Worm (Caenorhabditis elegans): ENCODE measurements around the gene eral-1.
A peak's percentile ranks its signal among the peaks of the same experiment; 100 is the strongest.

The eral-1 gene

ce11 chrII:9566045-9566444 lies 23.5 kb downstream of the eral-1 start (continued):
- TF ChIP-seq snpc-3.4 (tag; optimal IDR thresholded peaks at IDR 0.05) (peak; percentile 88), F39B2.1 (GFP tag; IDR thresholded peaks at IDR 0.05) (no peak), ceh-100 (GFP tag; IDR thresholded peaks at IDR 0.05) (peak; percentile 68), F10E7.11 (tag; optimal IDR thresholded peaks at IDR 0.05) (no peak), ceh-79 (tag; optimal IDR thresholded peaks at IDR 0.05) (no peak), mes-4 (tag; optimal IDR thresholded peaks at IDR 0.05) (peak; percentile 58), bed-2 (GFP tag; IDR thresholded peaks at IDR 0.05) (no peak), ztf-22 (GFP tag; optimal IDR thresholded peaks at IDR 0.05) (no peak), nhr-179 (tag; optimal IDR thresholded peaks at IDR 0.05) (no peak), Y56A3A.18 (GFP tag; IDR thresholded peaks at IDR 0.05) (peak; percentile 77; the same call in 1 of the 2 replicates), atf-7 (tag; optimal IDR thresholded peaks at IDR 0.05) (peak; percentile 54), egl-44 (GFP tag; IDR thresholded peaks at IDR 0.05) (peak; percentile 79), repo-1 (tag; optimal IDR thresholded peaks at IDR 0.05) (peak; percentile 5), egrh-3 (GFP tag; IDR thresholded peaks at IDR 0.05) (peak; percentile 29; the same call in 1 of the 2 replicates), pha-4 (tag; optimal IDR thresholded peaks at IDR 0.05) (no peak), rpc-1 (optimal IDR thresholded peaks at IDR 0.05) (peak; percentile 83), rpc-1 (tag; optimal IDR thresholded peaks at IDR 0.05) (peak; percentile 95), nhr-80 (tag; optimal IDR thresholded peaks at IDR 0.05) (peak; percentile 31), chd-7 (tag; optimal IDR thresholded peaks at IDR 0.05) (peak; percentile 80), nfyb-1 (GFP tag; IDR thresholded peaks at IDR 0.05) (peak; percentile 87), sdz-38 (tag; optimal IDR thresholded peaks at IDR 0.05) (no peak), lag-1 (GFP tag; IDR thresholded peaks at IDR 0.05) (no peak), B0035.1 (tag; optimal IDR thresholded peaks at IDR 0.05) (peak; percentile 32), ceh-58 (GFP tag; IDR thresholded peaks at IDR 0.05) (0 out of 2 replicates have a peak, but pooled peaks have one; percentile 67), C17E4.6 (GFP tag; IDR thresholded peaks at IDR 0.05) (peak; percentile 49; the same call in 1 of the 2 replicates), let-607 (tag; optimal IDR thresholded peaks at IDR 0.05) (peak in 1 of 2 experiments; percentile 48), fkh-3 (tag; optimal IDR thresholded peaks at IDR 0.05) (peak; percentile 7), ztf-26 (tag; optimal IDR thresholded peaks at IDR 0.05) (no peak), madf-10 (tag; optimal IDR thresholded peaks at IDR 0.05) (peak; percentile 53), B0261.1 (tag; optimal IDR thresholded peaks at IDR 0.05) (peak; percentile 93), snpc-1.1 (tag; optimal IDR thresholded peaks at IDR 0.05; ENCODE audit: insufficient read depth) (no peak), B0019.2 (GFP tag; conservative IDR thresholded peaks at IDR 0.05) (no peak), lsy-27 (tag; optimal IDR thresholded peaks at IDR 0.05; ENCODE audit: borderline replicate concordance, insufficient read depth) (no peak), F22D6.2 (tag; optimal IDR thresholded peaks at IDR 0.05) (no peak), dpff-1 (tag; optimal IDR thresholded peaks at IDR 0.05) (no peak), rec-8 (tag; optimal IDR thresholded peaks at IDR 0.05) (peak; percentile 64 to 90), snpc-4 (GFP tag; optimal IDR thresholded peaks at IDR 0.05) (peak; percentile 63), snpc-4 (tag; optimal IDR thresholded peaks at IDR 0.05) (peak in 3 of 4 experiments; percentile 44 to 74 (median 65)), F57C9.4 (tag; optimal IDR thresholded peaks at IDR 0.05) (no peak), F37B4.10 (GFP tag; IDR thresholded peaks at IDR 0.05) (0 out of 2 replicates have a peak, but pooled peaks have one; percentile 35), him-1 (tag; optimal IDR thresholded peaks at IDR 0.05) (peak; percentile 98), zim-3 (tag; optimal IDR thresholded peaks at IDR 0.05) (peak; percentile 87), hsf-1 (GFP tag; IDR thresholded peaks at IDR 0.05) (no peak), ztf-6 (GFP tag; IDR thresholded peaks at IDR 0.05) (peak; percentile 16; the same call in 1 of the 2 replicates), ztf-25 (GFP tag; IDR thresholded peaks at IDR 0.05) (peak; percentile 97), F52B5.7 (tag; optimal IDR thresholded peaks at IDR 0.05) (peak; percentile 83), mxl-1 (tag; optimal IDR thresholded peaks at IDR 0.05) (peak; percentile 90), ekl-4 (GFP tag; IDR thresholded peaks at IDR 0.05) (0 out of 2 replicates have a peak, but pooled peaks have one; percentile 62), let-526 (GFP tag; IDR thresholded peaks at IDR 0.05) (no peak; the same call in 1 of the 2 replicates)

All from whole organism, young adult.